Worm (Caenorhabditis elegans): ENCODE data around the gene fbxa-183.

The fbxa-183 gene

DNA sequence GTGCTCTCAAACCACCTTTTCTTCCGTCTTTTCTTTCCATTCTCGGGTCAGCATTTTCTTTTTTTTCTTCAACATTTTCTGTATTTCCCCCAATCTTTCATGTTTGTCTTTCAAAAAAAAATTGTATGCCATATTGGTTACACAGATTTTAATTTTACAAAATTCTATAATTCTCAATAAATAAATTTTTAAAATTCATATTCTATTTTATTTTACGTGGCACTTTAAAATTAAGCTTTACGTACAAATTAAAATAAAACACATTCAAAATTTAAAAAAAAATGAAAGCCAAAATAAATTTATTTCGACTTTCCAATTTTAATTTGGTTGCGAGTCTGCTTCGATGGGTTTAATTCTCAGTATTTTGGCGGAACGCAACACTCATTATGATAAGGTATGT lies 22.9 kb upstream of the fbxa-183 start, which contains the start of gene ZC250.5:
Gene ZC250.5, plus strand, starts transcription at position 301 of the 400 bp plus-strand sequence.
- TF ChIP-seq nhr-237 (tag; optimal IDR thresholded peaks at IDR 0.05) (no peak), nhr-23 (tag; optimal IDR thresholded peaks at IDR 0.05) (no peak), sem-4 (tag; optimal IDR thresholded peaks at IDR 0.05) (no peak), ceh-16 (tag; optimal IDR thresholded peaks at IDR 0.05) (no peak), mdl-1 (tag; optimal IDR thresholded peaks at IDR 0.05) (no peak), ztf-1 (GFP tag; conservative IDR thresholded peaks at IDR 0.05) (no peak), R02D3.7 (tag; optimal IDR thresholded peaks at IDR 0.05) (no peak), ama-1 (optimal IDR thresholded peaks at IDR 0.05) (no peak), nhr-12 (tag; optimal IDR thresholded peaks at IDR 0.05) (no peak), F13H6.1 (tag; optimal IDR thresholded peaks at IDR 0.05) (no peak), nhr-21 (tag; optimal IDR thresholded peaks at IDR 0.05) (no peak), mbf-1 (tag; optimal IDR thresholded peaks at IDR 0.05) (no peak), peb-1 (tag; optimal IDR thresholded peaks at IDR 0.05) (no peak), sma-9 (GFP tag; optimal IDR thresholded peaks at IDR 0.05) (no peak), sma-9 (tag; optimal IDR thresholded peaks at IDR 0.05) (no peak)

DNA sequence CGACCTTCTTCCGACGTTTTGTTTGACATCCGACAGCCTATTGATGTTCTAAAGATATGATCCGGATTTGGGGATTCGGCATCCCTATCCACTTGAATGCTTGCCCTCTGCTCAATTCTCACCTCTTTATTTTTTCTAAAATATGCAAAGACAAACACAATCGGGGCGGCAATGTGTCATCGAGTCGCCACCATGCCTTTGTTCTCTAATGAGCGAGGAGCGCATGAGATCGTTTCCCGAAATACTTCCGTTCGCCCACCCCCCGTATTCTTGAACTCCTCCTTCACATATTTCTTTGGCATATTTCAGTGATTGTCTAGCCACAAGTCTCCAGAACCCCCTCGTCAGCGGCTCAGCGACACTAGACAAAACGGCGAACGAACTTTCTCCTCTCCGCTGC lies 16.8 kb upstream of the fbxa-183 start, which contains the start of gene cyn-17:
Gene cyn-17, plus strand, starts transcription at position 301 of the 400 bp plus-strand sequence.
- TF ChIP-seq nhr-11 (tag; optimal IDR thresholded peaks at IDR 0.05) (no peak), elt-3 (tag; optimal IDR thresholded peaks at IDR 0.05) (no peak), crh-2 (tag; optimal IDR thresholded peaks at IDR 0.05) (no peak), unc-62 (GFP tag; optimal IDR thresholded peaks at IDR 0.05) (no peak), sma-3 (GFP tag; optimal IDR thresholded peaks at IDR 0.05) (no peak), nhr-6 (tag; optimal IDR thresholded peaks at IDR 0.05) (no peak), ama-1 (optimal IDR thresholded peaks at IDR 0.05) (no peak), elt-1 (tag; optimal IDR thresholded peaks at IDR 0.05) (no peak), ztf-11 (tag; optimal IDR thresholded peaks at IDR 0.05) (no peak), lsy-2 (tag; optimal IDR thresholded peaks at IDR 0.05) (no peak)

DNA sequence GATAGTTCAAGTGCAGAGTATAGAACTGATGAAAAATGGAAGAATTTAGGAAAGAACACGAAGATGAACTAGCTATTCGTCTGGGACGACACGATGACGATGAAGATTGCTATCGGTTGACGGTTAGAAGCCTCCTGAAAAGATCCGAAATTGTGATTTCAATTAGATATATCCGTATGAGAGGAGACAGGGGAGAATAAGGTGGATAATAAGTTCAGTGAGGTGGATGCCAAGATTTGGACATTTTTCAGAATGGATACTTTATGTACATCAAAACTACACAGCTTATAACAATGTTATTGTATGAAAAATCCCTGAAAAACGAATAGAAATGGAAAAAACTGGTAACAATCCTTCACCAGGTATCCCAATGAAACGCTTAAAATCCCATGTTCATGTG lies 15.5 kb upstream of the fbxa-183 start, which contains the start of gene nstp-3:
Gene nstp-3, minus strand, starts transcription at position 101 of the 400 bp plus-strand sequence.
- no peak for TF ChIP-seq nhr-237 (tag; optimal IDR thresholded peaks at IDR 0.05)
- no peak for TF ChIP-seq dmd-4 (tag; optimal IDR thresholded peaks at IDR 0.05)
- TF ChIP-seq nhr-12 (tag; optimal IDR thresholded peaks at IDR 0.05), result no peak
- no peak for TF ChIP-seq lin-13 (GFP tag; optimal IDR thresholded peaks at IDR 0.05)
- TF ChIP-seq crh-2 (tag; optimal IDR thresholded peaks at IDR 0.05), result no peak
- TF ChIP-seq lin-11 (tag; optimal IDR thresholded peaks at IDR 0.05), result no peak
- TF ChIP-seq peb-1 (tag; optimal IDR thresholded peaks at IDR 0.05), result no peak
- no peak for TF ChIP-seq R02D3.7 (tag; optimal IDR thresholded peaks at IDR 0.05)
- TF ChIP-seq egl-27 (tag; optimal IDR thresholded peaks at IDR 0.05), result no peak

DNA sequence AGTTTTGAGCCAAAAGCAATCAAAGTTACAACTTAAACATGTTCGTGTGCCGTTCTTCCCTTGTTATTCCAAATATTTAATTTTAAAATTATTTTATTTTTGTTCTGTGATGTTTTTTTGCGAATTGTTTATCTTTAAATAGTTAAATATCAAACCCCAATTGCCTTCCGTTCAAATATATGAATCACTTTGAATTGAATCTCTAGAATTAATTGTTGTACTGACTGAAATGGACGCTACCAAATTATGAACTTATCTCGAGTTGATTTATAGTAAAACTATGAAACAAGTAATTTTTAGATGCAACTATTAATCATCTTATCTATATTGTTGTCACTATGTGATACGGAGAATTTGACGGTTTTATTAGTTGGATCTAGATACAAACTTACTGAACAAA lies 9.4 kb upstream of the fbxa-183 start, which contains the start of gene ZC250.2:
Gene ZC250.2, plus strand, starts transcription at position 301 of the 400 bp plus-strand sequence.
- TF ChIP-seq elt-3 (tag; optimal IDR thresholded peaks at IDR 0.05) (no peak), nhr-129 (tag; optimal IDR thresholded peaks at IDR 0.05) (no peak), sem-4 (tag; optimal IDR thresholded peaks at IDR 0.05) (no peak), skn-1 (tag; optimal IDR thresholded peaks at IDR 0.05) (no peak), alr-1 (tag; optimal IDR thresholded peaks at IDR 0.05) (no peak), nhr-77 (tag; optimal IDR thresholded peaks at IDR 0.05) (no peak), mab-5 (tag; optimal IDR thresholded peaks at IDR 0.05) (no peak), nhr-237 (tag; optimal IDR thresholded peaks at IDR 0.05) (no peak), ZK546.5 (tag; optimal IDR thresholded peaks at IDR 0.05) (no peak), nhr-10 (tag; optimal IDR thresholded peaks at IDR 0.05) (no peak), unc-62 (GFP tag; optimal IDR thresholded peaks at IDR 0.05) (no peak), gmeb-1 (tag; optimal IDR thresholded peaks at IDR 0.05) (no peak), ceh-82 (tag; optimal IDR thresholded peaks at IDR 0.05) (no peak), nhr-21 (tag; optimal IDR thresholded peaks at IDR 0.05) (no peak), lin-13 (GFP tag; optimal IDR thresholded peaks at IDR 0.05) (no peak), nhr-23 (tag; optimal IDR thresholded peaks at IDR 0.05) (no peak), elt-1 (tag; optimal IDR thresholded peaks at IDR 0.05) (no peak), nhr-6 (tag; optimal IDR thresholded peaks at IDR 0.05) (no peak), unc-39 (tag; optimal IDR thresholded peaks at IDR 0.05) (no peak), ztf-11 (tag; optimal IDR thresholded peaks at IDR 0.05) (no peak)
